Worm (Caenorhabditis elegans) whole organism, L3 larva: ENCODE data around the gene F43G6.4.
A peak's percentile ranks its signal among the peaks of the same experiment; 100 is the strongest.

Experiments
- R02D3.7 ChIP-seq: fragments of 150-350 bp; optimal IDR thresholded peaks from 2 replicates; lab custom pipeline; 2014; ENCODE audit warnings: missing biosample characterization, missing genetic modification characterization
- ZK546.5 ChIP-seq: sonication (generic microtip); optimal IDR thresholded peaks from 2 replicates; lab custom pipeline; 2017; ENCODE audit warnings: missing biosample characterization, missing genetic modification characterization
- ceh-16 ChIP-seq: sonication (generic microtip); optimal IDR thresholded peaks from 2 replicates; lab custom pipeline; 2017; ENCODE audit warnings: missing biosample characterization, missing genetic modification characterization
- ceh-9 ChIP-seq: sonication (generic microtip); optimal IDR thresholded peaks from 2 replicates; lab custom pipeline; 2018; ENCODE audit warnings: missing biosample characterization, missing genetic modification characterization
- daf-12 ChIP-seq: fragments of 150-350 bp; optimal IDR thresholded peaks from 2 replicates; lab custom pipeline; 2014; ENCODE audit warnings: missing biosample characterization, missing genetic modification reagents, missing genetic modification characterization
- egl-5 ChIP-seq: fragments of 150-350 bp; optimal IDR thresholded peaks from 2 replicates; lab custom pipeline; 2017; ENCODE audit warnings: missing biosample characterization, missing genetic modification reagents, missing genetic modification characterization, inconsistent platforms
- elt-1 ChIP-seq: fragments of 150-350 bp; optimal IDR thresholded peaks from 2 replicates; lab custom pipeline; 2014; ENCODE audit warnings: missing biosample characterization, missing genetic modification characterization
- elt-2 ChIP-seq: sonication (generic microtip); optimal IDR thresholded peaks from 2 replicates; lab custom pipeline; 2016; ENCODE audit warnings: missing genetic modification reagents, mild to moderate bottlenecking, missing genetic modification characterization, missing compliant biosample characterization
- elt-3 ChIP-seq, 3 experiments: fragments of 150-350 bp in 1 of 3; sonication (generic microtip) in 2 of 3; optimal IDR thresholded peaks; 2 replicates in 2 of 3; 4 replicates in 1 of 3; lab custom pipeline; 2014 to 2017; ENCODE audit warnings: missing biosample characterization in 3 of 3, missing genetic modification characterization in 3 of 3
- eor-1 ChIP-seq, 2 experiments: fragments of 150-350 bp; optimal IDR thresholded peaks; 2 replicates each; lab custom pipeline; 2014 to 2018; ENCODE audit warnings: missing biosample characterization in 2 of 2, missing genetic modification characterization in 2 of 2
- fkh-2 ChIP-seq: fragments of 150-350 bp; optimal IDR thresholded peaks from 2 replicates; lab custom pipeline; 2014; ENCODE audit warnings: missing biosample characterization, missing genetic modification reagents, missing genetic modification characterization
- fos-1 ChIP-seq: fragments of 150-350 bp; optimal IDR thresholded peaks from 2 replicates; lab custom pipeline; 2014; ENCODE audit warnings: missing biosample characterization, missing genetic modification characterization
- jun-1 ChIP-seq: fragments of 150-350 bp; optimal IDR thresholded peaks from 2 replicates; lab custom pipeline; 2014; ENCODE audit warnings: missing biosample characterization, missing genetic modification reagents, missing genetic modification characterization
- lin-15B ChIP-seq: fragments of 150-350 bp; optimal IDR thresholded peaks from 2 replicates; lab custom pipeline; 2014; ENCODE audit warnings: missing biosample characterization, missing genetic modification characterization
- lin-39 ChIP-seq: fragments of 150-350 bp; optimal IDR thresholded peaks from 2 replicates; lab custom pipeline; 2018; ENCODE audit warnings: missing biosample characterization, missing genetic modification reagents, missing genetic modification characterization
- lsy-12 ChIP-seq: sonication (generic microtip); optimal IDR thresholded peaks from 2 replicates; lab custom pipeline; 2016; ENCODE audit warnings: mild to moderate bottlenecking, missing genetic modification characterization, missing compliant biosample characterization
- mdl-1 ChIP-seq: fragments of 150-350 bp; optimal IDR thresholded peaks from 2 replicates; lab custom pipeline; 2014; ENCODE audit warnings: missing biosample characterization, missing genetic modification characterization
- nfya-1 ChIP-seq: sonication (generic microtip); optimal IDR thresholded peaks from 2 replicates; lab custom pipeline; 2017; ENCODE audit warnings: missing genetic modification characterization, mild to moderate bottlenecking, missing compliant biosample characterization, antibody characterized with exemption, moderate library complexity; ENCODE audit not compliant: insufficient read depth
- nhr-12 ChIP-seq: fragments of 150-350 bp; optimal IDR thresholded peaks from 2 replicates; lab custom pipeline; 2014; ENCODE audit warnings: missing biosample characterization, missing genetic modification characterization
- nhr-237 ChIP-seq: fragments of 150-350 bp; optimal IDR thresholded peaks from 2 replicates; lab custom pipeline; 2014; ENCODE audit warnings: missing biosample characterization, missing genetic modification characterization
- nhr-43 ChIP-seq: sonication (generic microtip); optimal IDR thresholded peaks from 2 replicates; lab custom pipeline; 2016; ENCODE audit warnings: mild to moderate bottlenecking, missing genetic modification characterization, missing compliant biosample characterization; ENCODE audit not compliant: poor library complexity, severe bottlenecking
- nhr-67 ChIP-seq: fragments of 150-350 bp; optimal IDR thresholded peaks from 2 replicates; lab custom pipeline; 2014; ENCODE audit warnings: missing biosample characterization, missing genetic modification characterization
- nhr-76 ChIP-seq: fragments of 150-350 bp; sonication (generic microtip); optimal IDR thresholded peaks from 5 replicates; lab custom pipeline; 2014; ENCODE audit warnings: missing biosample characterization, missing genetic modification characterization
- nhr-77 ChIP-seq: fragments of 150-350 bp; optimal IDR thresholded peaks from 2 replicates; lab custom pipeline; 2014; ENCODE audit warnings: missing biosample characterization, missing genetic modification characterization
- pha-4 ChIP-seq: fragments of 150-350 bp; optimal IDR thresholded peaks from 2 replicates; lab custom pipeline; 2014; ENCODE audit warnings: missing biosample characterization, missing genetic modification reagents, missing genetic modification characterization
- pqm-1 ChIP-seq: fragments of 150-350 bp; optimal IDR thresholded peaks from 2 replicates; lab custom pipeline; 2017; ENCODE audit warnings: missing biosample characterization, missing genetic modification characterization, inconsistent platforms
- tbx-2 ChIP-seq: sonication (generic microtip); optimal IDR thresholded peaks from 2 replicates; lab custom pipeline; 2016; ENCODE audit warnings: mild to moderate bottlenecking, missing genetic modification characterization, missing compliant biosample characterization
- unc-39 ChIP-seq: sonication (generic microtip); optimal IDR thresholded peaks from 4 replicates; lab custom pipeline; 2017; ENCODE audit warnings: missing biosample characterization, missing genetic modification characterization
- zag-1 ChIP-seq: fragments of 150-350 bp; optimal IDR thresholded peaks from 2 replicates; lab custom pipeline; 2014; ENCODE audit warnings: missing biosample characterization, missing genetic modification characterization
- ztf-11 ChIP-seq: fragments of 150-350 bp; optimal IDR thresholded peaks from 2 replicates; lab custom pipeline; 2014; ENCODE audit warnings: missing biosample characterization, missing genetic modification characterization

F43G6.4 gene

DNA sequence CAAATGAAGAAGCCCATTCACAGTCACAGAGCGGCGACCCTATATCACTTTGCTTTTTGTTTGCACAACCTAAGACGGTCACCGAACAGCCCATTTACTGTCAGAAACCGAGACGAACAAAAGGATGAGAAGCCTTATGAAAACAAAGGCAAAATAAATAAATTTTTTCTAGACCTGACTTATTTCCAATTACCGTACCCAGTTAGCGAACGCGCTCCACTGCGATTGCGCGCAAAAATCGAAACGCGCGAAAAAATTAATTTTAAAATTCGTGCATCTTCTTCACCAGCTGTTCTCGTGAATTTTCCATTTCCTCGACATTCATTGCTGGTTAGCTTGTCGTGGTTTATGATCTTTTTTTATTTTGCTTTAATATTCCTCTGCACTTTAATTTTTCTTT, 8.1 kb upstream of the F43G6.4 start, which contains the start of gene F43G6.16:
F43G6.16 (minus strand) TSS at position 141 of the 400 bp plus-strand sequence.
- no peak for TF ChIP-seq daf-12
- peak; percentile 55 for TF ChIP-seq pha-4
- peak; percentile 21 for TF ChIP-seq nfya-1 (tag; lab: Kevin White, UChicago)

DNA sequence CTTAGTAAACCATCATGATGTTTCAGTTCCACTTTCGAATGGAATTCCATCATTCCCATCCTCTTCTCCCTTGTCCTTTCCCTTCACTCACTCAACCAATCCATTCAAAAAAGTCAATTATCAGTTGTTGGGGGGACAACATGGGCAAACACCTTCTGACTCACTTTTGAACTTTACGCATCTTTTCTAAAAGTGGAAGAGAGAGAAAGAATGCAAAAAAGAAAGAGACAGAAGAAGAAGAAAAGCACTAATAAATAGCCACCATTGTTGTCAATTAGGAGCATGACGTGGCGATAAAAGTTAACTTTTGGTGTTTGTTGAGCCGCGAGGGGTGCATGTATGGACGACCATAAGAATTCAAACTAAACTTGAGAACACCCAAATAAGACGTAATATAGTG, 2.5 kb upstream of the F43G6.4 start:
- peak; percentile 41 for TF ChIP-seq pha-4
- TF ChIP-seq tbx-2 (tag; lab: Kevin White, UChicago), result no peak
- TF ChIP-seq nhr-237 (tag; lab: Kevin White, UChicago), result no peak
- no peak for TF ChIP-seq mdl-1 (tag; lab: Kevin White, UChicago)
- TF ChIP-seq nhr-67 (tag; lab: Kevin White, UChicago), result no peak

DNA sequence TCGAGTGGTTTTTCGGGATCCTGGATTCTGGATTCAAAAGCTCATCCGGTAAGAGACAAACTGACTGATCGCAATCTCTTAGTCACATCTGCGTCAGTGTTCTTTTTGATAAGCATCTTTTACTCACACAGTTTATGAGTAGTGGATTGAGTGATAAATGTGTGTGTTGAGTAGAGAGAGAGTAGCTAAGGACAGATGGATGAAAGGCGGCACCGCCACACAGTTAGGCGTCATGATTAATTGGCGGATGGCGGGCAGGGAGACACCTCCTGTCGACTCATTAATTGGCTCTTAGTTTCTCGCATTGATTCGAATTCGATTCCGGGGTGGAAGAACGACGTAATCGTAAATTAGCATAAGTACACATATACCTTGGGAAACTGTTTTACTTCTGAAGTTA, 3.8 kb downstream of the F43G6.4 start:
- peak; percentile 44 for TF ChIP-seq lin-39 (tag; lab: Kevin White, UChicago)
- TF ChIP-seq nhr-12 (tag; lab: Kevin White, UChicago), result no peak
- TF ChIP-seq ceh-16 (tag; lab: Kevin White, UChicago), result no peak
- TF ChIP-seq nhr-43 (tag; lab: Kevin White, UChicago), result no peak
- no peak for TF ChIP-seq ceh-9 (tag; lab: Kevin White, UChicago)

DNA sequence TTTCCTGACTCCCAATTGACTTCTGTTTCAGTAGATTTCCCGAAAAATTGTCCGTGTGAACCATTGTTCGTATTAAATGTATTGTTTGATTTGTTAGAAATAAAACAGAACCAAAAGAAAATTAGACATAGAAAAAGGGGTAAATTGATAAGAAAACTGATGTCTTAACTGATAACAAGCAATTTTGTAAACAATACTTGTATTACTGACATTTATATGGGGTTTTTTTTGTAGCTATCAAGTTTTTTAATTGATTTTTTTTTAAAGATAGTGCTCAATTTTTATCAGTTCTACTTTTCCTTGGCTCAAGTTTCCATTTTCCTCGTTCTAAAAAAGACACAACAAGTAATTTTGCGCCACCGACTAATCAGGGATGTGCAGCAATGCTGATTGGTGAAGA, 6.6 kb downstream of the F43G6.4 start:
- peak; percentile 92 for TF ChIP-seq elt-2
- TF ChIP-seq fos-1, result no peak
- TF ChIP-seq lin-15B (tag; lab: Kevin White, UChicago), result no peak
- no peak for TF ChIP-seq nhr-237 (tag; lab: Kevin White, UChicago)
- TF ChIP-seq pqm-1, result peak; percentile 58
- TF ChIP-seq ztf-11 (tag; lab: Kevin White, UChicago), result no peak
- TF ChIP-seq pha-4, result peak; percentile 90

DNA sequence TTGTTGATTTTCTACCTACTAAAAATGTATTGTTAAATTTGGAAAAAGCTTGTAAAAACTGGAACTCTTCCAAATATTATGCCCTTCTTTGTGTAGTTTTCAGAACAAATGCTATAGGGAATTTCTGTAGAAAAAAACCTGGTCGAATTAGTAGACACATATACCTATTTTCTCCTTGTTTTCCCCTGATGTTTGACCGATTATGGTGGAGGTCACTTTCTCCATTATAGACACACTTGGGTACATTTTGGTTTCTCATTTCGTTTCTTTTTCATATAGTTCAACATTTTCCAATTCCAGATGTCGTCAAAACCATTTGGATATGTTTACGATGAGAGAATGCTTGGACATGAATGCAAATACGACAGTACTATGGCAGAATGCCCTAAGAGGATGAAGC, 8.2 kb downstream of the F43G6.4 start, which contains the start of gene hda-5:
hda-5 (plus strand) TSS at position 301 of the 400 bp plus-strand sequence.
- no peak for TF ChIP-seq nhr-237 (tag; lab: Kevin White, UChicago)
- TF ChIP-seq elt-1 (tag; lab: Kevin White, UChicago), result no peak
- TF ChIP-seq ceh-9 (tag; lab: Kevin White, UChicago), result no peak
- TF ChIP-seq zag-1, result no peak
- TF ChIP-seq R02D3.7 (tag; lab: Kevin White, UChicago), result no peak
- TF ChIP-seq jun-1 (tag; lab: Kevin White, UChicago), result no peak
- no peak for TF ChIP-seq nhr-77
- TF ChIP-seq pqm-1, result no peak

DNA sequence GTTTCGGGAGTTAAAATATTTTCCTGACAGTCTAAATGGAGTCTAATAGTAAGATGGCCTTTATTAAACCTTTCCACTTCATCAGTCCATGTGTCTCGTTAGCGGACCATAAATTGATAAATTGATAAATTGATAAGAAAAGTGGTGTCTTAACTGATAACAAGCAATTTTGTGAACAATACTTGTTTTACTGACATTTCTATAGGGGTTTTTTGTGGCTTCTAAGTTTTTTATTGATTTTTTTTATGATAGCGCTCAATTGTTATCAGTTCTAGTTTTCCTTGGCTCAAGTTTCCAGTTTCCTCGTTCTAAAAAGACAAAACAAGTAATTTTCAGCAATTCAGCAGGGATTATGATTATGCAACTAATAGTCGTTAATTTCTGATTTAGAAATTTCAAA, 11.9 kb downstream of the F43G6.4 start, which contains the start of gene F43G6.17:
F43G6.17 (plus strand) TSS at position 301 of the 400 bp plus-strand sequence.
- TF ChIP-seq eor-1 (tag; optimal IDR thresholded peaks at IDR 0.05; lab: Kevin White, UChicago) (no peak), pqm-1 (no peak), nfya-1 (tag; lab: Kevin White, UChicago) (no peak), egl-5 (tag; lab: Kevin White, UChicago) (no peak), nhr-12 (tag; lab: Kevin White, UChicago) (no peak), ceh-9 (tag; lab: Kevin White, UChicago) (no peak), lsy-12 (no peak), daf-12 (no peak), fos-1 (no peak), ceh-16 (tag; lab: Kevin White, UChicago) (no peak), unc-39 (tag; lab: Kevin White, UChicago) (no peak), fkh-2 (tag; lab: Kevin White, UChicago) (no peak), nhr-76 (tag; lab: Kevin White, UChicago) (no peak), ZK546.5 (tag; lab: Kevin White, UChicago) (no peak), elt-3 (tag; optimal IDR thresholded peaks at IDR 0.05; lab: Kevin White, UChicago) (no peak)
- TF ChIP-seq, all 47 proteins: peak for 0

DNA sequence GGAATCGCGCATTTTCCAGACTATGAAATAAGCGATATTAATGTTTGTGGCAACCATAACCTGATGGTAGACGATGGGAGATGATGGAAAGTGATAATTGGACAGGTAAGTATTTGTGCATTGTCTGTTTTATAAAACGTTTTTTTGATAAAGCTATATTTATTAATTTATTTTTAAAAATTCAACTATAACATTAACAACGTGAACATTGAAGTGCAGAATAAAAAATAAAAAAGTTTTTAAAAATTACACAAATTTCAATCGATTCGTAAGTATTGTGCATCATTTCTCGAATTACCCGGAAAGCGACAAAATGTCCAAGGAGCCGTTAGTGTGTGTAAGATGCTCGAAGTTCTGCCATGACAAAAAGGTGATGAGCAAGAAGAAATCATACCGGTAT, 15.7 kb downstream of the F43G6.4 start, which contains the start of gene jmjd-1.1:
jmjd-1.1 (plus strand) TSS at position 301 of the 400 bp plus-strand sequence.
- TF ChIP-seq nhr-237 (tag; lab: Kevin White, UChicago), result no peak
- no peak for TF ChIP-seq elt-3 (tag; optimal IDR thresholded peaks at IDR 0.05; lab: Kevin White, UChicago)
